Worm (Caenorhabditis elegans) whole organism, L2 larva: Measurements from ENCODE around the gene F43E12.1.

Experiments used
- R02D3.7 ChIP-seq: fragments of 150-350 bp; optimal IDR thresholded peaks from 2 replicates; lab custom pipeline; 2014; ENCODE audit warnings: missing biosample characterization, missing genetic modification characterization
- ZK546.5 ChIP-seq: sonication (generic microtip); optimal IDR thresholded peaks from 2 replicates; lab custom pipeline; 2017; ENCODE audit warnings: missing biosample characterization, missing genetic modification characterization
- ama-1 ChIP-seq: fragments of 150-350 bp; optimal IDR thresholded peaks from 2 replicates; lab custom pipeline; 2018; ENCODE audit warnings: inconsistent platforms
- crh-2 ChIP-seq: sonication (generic microtip); optimal IDR thresholded peaks from 2 replicates; lab custom pipeline; 2017; ENCODE audit warnings: missing biosample characterization, missing genetic modification characterization
- elt-3 ChIP-seq: sonication (generic microtip); optimal IDR thresholded peaks from 2 replicates; lab custom pipeline; 2017; ENCODE audit warnings: missing biosample characterization, missing genetic modification characterization
- fos-1 ChIP-seq: fragments of 150-350 bp; optimal IDR thresholded peaks from 2 replicates; lab custom pipeline; 2014; ENCODE audit warnings: missing biosample characterization, missing genetic modification characterization
- nhr-11 ChIP-seq: fragments of 150-350 bp; optimal IDR thresholded peaks from 2 replicates; lab custom pipeline; 2014; ENCODE audit warnings: missing biosample characterization, missing genetic modification characterization
- peb-1 ChIP-seq: fragments of 150-350 bp; optimal IDR thresholded peaks from 2 replicates; lab custom pipeline; 2014; ENCODE audit warnings: missing biosample characterization, missing genetic modification characterization
- sma-3 ChIP-seq: sonication (generic microtip); optimal IDR thresholded peaks from 2 replicates; lab custom pipeline; 2016; ENCODE audit warnings: missing genetic modification reagents, missing genetic modification characterization, missing compliant biosample characterization
- snpc-4 ChIP-seq: fragments of 150-350 bp; optimal IDR thresholded peaks from 2 replicates; lab custom pipeline; 2014; ENCODE audit warnings: missing biosample characterization, missing genetic modification characterization
- unc-62 ChIP-seq: fragments of 150-350 bp; optimal IDR thresholded peaks from 2 replicates; lab custom pipeline; 2014; ENCODE audit warnings: missing biosample characterization, missing genetic modification reagents, missing genetic modification characterization
- ztf-4 ChIP-seq: fragments of 150-350 bp; optimal IDR thresholded peaks from 2 replicates; lab custom pipeline; 2014; ENCODE audit warnings: missing biosample characterization, missing genetic modification characterization

DNA sequence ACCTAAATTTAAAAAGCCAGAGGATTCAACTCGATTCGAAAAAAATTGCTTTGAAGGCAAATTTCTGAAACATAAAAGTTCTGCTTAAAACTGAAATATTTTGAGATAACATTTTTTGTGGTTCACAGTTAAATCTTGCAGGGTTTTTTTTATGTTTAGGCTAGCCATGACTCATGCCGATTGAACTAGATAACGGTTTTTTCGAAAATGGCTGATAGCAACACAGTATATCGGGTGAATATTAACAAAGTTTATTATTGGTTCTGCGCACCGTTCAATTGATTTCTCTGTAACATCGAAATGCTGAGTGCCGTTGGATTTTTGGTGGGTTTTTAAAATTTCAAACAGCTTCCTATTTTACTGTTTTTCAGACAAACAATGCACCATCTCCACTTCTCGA lies at the start of gene F43E12.1:
- TF ChIP-seq peb-1 (tag; lab: Kevin White, UChicago) (no peak), sma-3 (no peak), ZK546.5 (no peak), R02D3.7 (tag; lab: Kevin White, UChicago) (no peak), elt-3 (no peak), snpc-4 (tag; lab: Kevin White, UChicago) (no peak), nhr-11 (tag; lab: Kevin White, UChicago) (no peak), ztf-4 (tag; lab: Kevin White, UChicago) (no peak), ama-1 (lab: Kevin White, UChicago) (no peak), fos-1 (tag; lab: Kevin White, UChicago) (no peak), unc-62 (no peak), crh-2 (tag; lab: Kevin White, UChicago) (no peak)
